Fruit fly (Drosophila melanogaster): ENCODE measurements around the gene CG32590.

DNA sequence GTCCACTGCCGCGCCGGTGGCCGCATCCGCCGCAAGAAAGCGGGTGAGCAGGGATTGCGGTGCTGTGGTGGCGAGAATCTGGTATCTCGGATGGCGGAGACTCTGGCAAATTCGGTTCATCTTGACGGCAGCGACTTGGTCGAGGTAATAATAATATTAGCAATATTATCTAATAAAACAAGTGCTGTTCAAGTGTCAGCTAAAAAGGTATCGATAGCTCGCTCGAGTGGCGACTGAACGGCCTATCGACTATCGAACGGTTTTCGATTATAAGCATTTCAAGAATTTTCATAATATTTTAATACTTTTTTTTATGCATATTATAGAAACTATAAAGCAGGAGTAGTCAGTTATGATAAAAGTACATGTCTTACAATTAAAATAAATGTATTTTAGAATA, 923 bp downstream of the CG32590 start, which contains the start of gene Grx5:
- no peak for TF ChIP-seq pan (optimal IDR thresholded peaks at IDR 0.05)
- TF ChIP-seq CG8478 (optimal IDR thresholded peaks at IDR 0.05), result no peak
- TF ChIP-seq psq (optimal IDR thresholded peaks at IDR 0.05), result no peak
- TF ChIP-seq Dll (optimal IDR thresholded peaks at IDR 0.05), result no peak
- TF ChIP-seq usp (GFP tag; optimal IDR thresholded peaks at IDR 0.05), result no peak
- TF ChIP-seq EcR (GFP tag; optimal IDR thresholded peaks at IDR 0.05), result no peak

Measured in whole organism.